Worm (Caenorhabditis elegans): Measurements from ENCODE around the gene lim-6.

DNA sequence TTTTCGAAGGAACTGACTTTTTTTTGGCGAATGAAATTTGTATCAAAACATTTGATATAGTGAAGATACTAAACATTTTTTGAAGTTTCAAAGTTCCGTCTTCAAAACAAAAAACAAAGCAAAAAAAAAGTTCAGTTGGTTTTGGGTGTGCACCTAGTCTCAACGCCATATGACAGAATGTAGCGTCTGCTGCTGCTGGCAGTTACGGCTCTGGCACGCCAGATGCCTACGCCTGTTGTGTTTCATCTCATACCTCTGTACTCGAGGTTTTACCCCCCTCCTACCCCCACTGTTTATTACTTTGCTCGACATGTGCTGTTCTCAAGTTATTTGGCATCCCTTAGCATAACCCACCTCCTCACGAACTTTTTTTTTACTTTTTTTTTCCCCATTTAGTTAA, 38.5 kb downstream of the lim-6 start:
- no peak for TF ChIP-seq ama-1 (optimal IDR thresholded peaks at IDR 0.05)
- no peak for TF ChIP-seq B0310.2 (tag; optimal IDR thresholded peaks at IDR 0.05)
- no peak for TF ChIP-seq sea-1 (GFP tag; conservative IDR thresholded peaks at IDR 0.05)
- no peak for TF ChIP-seq ceh-36 (tag; optimal IDR thresholded peaks at IDR 0.05)
- TF ChIP-seq tbx-37 (GFP tag; conservative IDR thresholded peaks at IDR 0.05), result no peak
- TF ChIP-seq scrt-1 (GFP tag; IDR thresholded peaks at IDR 0.05), result no peak
- no peak for TF ChIP-seq pes-1 (GFP tag; IDR thresholded peaks at IDR 0.05)
- no peak for TF ChIP-seq tra-4 (tag; optimal IDR thresholded peaks at IDR 0.05)
- TF ChIP-seq flt-1 (GFP tag; IDR thresholded peaks at IDR 0.05), result no peak
- no peak for TF ChIP-seq aly-1 (tag; optimal IDR thresholded peaks at IDR 0.05)
- TF ChIP-seq F13C5.2 (tag; optimal IDR thresholded peaks at IDR 0.05), result no peak
- TF ChIP-seq hmg-4 (GFP tag; optimal IDR thresholded peaks at IDR 0.05), result no peak
- TF ChIP-seq hmbx-1 (tag; optimal IDR thresholded peaks at IDR 0.05), result no peak

Measured in whole organism, early embryonic.